Worm (Caenorhabditis elegans): Measurements from ENCODE around the gene EEED8.4.

ce11 chrII:5384282-5384681, 24.8 kb upstream of the EEED8.4 start:
- TF ChIP-seq ama-1 (optimal IDR thresholded peaks at IDR 0.05) = no peak
- TF ChIP-seq B0310.2 (tag; optimal IDR thresholded peaks at IDR 0.05) = no peak
- TF ChIP-seq ets-7 (tag; optimal IDR thresholded peaks at IDR 0.05) = no peak
- no peak for TF ChIP-seq ceh-36 (tag; optimal IDR thresholded peaks at IDR 0.05)
- no peak for TF ChIP-seq tra-4 (tag; optimal IDR thresholded peaks at IDR 0.05)
- TF ChIP-seq sea-1 (GFP tag; conservative IDR thresholded peaks at IDR 0.05) = no peak
- TF ChIP-seq hmg-4 (GFP tag; optimal IDR thresholded peaks at IDR 0.05) = no peak
- no peak for TF ChIP-seq flt-1 (GFP tag; IDR thresholded peaks at IDR 0.05)
- no peak for TF ChIP-seq aly-1 (tag; optimal IDR thresholded peaks at IDR 0.05)
- TF ChIP-seq tbx-11 (GFP tag; IDR thresholded peaks at IDR 0.05) = no peak
- TF ChIP-seq hmbx-1 (tag; optimal IDR thresholded peaks at IDR 0.05) = no peak
- TF ChIP-seq F13C5.2 (tag; optimal IDR thresholded peaks at IDR 0.05) = no peak
